Worm (Caenorhabditis elegans) whole organism, young adult: ENCODE data around the gene sea-2.

Source experiments
- B0261.1 ChIP-seq: sonication (generic microtip); optimal IDR thresholded peaks from 2 replicates; lab custom pipeline; 2016; ENCODE audit warnings: mild to moderate bottlenecking, missing genetic modification characterization, moderate library complexity, missing compliant biosample characterization
- B0336.3 ChIP-seq: fragments of 200-800 bp; sonication (Bioruptor generic); IDR thresholded peaks from 2 replicates; pipeline ENCODE4 v1.3.6; 2022; ENCODE audit warnings: missing genetic modification characterization, missing compliant biosample characterization
- C17E4.6 ChIP-seq: fragments of 200-800 bp; sonication (Bioruptor generic); IDR thresholded peaks from 2 replicates; pipeline ENCODE4 v1.3.6; 2022; ENCODE audit warnings: missing genetic modification reagents, missing genetic modification characterization, missing compliant biosample characterization
- F33H1.4 ChIP-seq: fragments of 200-800 bp; sonication (Bioruptor generic); IDR thresholded peaks from 2 replicates; pipeline ENCODE4 v1.3.6; 2022; ENCODE audit warnings: missing genetic modification reagents, missing genetic modification characterization, missing compliant biosample characterization
- F52B5.7 ChIP-seq: sonication (generic microtip); optimal IDR thresholded peaks from 2 replicates; lab custom pipeline; 2016; ENCODE audit warnings: mild to moderate bottlenecking, missing genetic modification characterization, missing compliant biosample characterization
- F57C9.4 ChIP-seq: sonication (generic microtip); optimal IDR thresholded peaks from 2 replicates; lab custom pipeline; 2017; ENCODE audit warnings: mild to moderate bottlenecking, missing genetic modification characterization, missing compliant biosample characterization
- K12H6.12 ChIP-seq: fragments of 200-800 bp; sonication (Bioruptor generic); optimal IDR thresholded peaks from 2 replicates; lab custom pipeline; 2018; ENCODE audit warnings: mild to moderate bottlenecking, missing genetic modification characterization, missing compliant biosample characterization
- T26A5.8 ChIP-seq: sonication (generic microtip); optimal IDR thresholded peaks from 2 replicates; lab custom pipeline; 2016; ENCODE audit warnings: missing genetic modification characterization, missing compliant biosample characterization
- Y67H2A.10 ChIP-seq: fragments of 200-800 bp; sonication (Bioruptor generic); conservative IDR thresholded peaks from 2 replicates; pipeline ENCODE4 v1.3.6; 2022; ENCODE audit warnings: missing genetic modification reagents, missing genetic modification characterization, missing compliant biosample characterization
- ama-1 ChIP-seq, 3 experiments: fragments of 150-350 bp in 1 of 3; sonication (generic microtip) in 2 of 3; optimal IDR thresholded peaks; 2 replicates each; lab custom pipeline; 2014 to 2018; ENCODE audit warnings: missing biosample characterization in 2 of 3, missing genetic modification characterization in 2 of 3, missing genetic modification reagents in 2 of 3
- ceh-27 ChIP-seq: fragments of 200-800 bp; sonication (Bioruptor generic); optimal IDR thresholded peaks from 2 replicates; lab custom pipeline; 2018; ENCODE audit warnings: mild to moderate bottlenecking, missing genetic modification characterization, moderate library complexity, missing compliant biosample characterization
- ceh-58 ChIP-seq: fragments of 200-800 bp; sonication (Bioruptor generic); IDR thresholded peaks from 2 replicates; pipeline ENCODE4 v1.3.6; 2022; ENCODE audit warnings: missing genetic modification characterization, missing compliant biosample characterization
- ceh-79 ChIP-seq: sonication (generic microtip); optimal IDR thresholded peaks from 2 replicates; lab custom pipeline; 2017; ENCODE audit warnings: mild to moderate bottlenecking, missing genetic modification characterization, missing compliant biosample characterization
- ekl-4 ChIP-seq: fragments of 200-800 bp; sonication (Bioruptor generic); IDR thresholded peaks from 2 replicates; pipeline ENCODE4 v1.3.6; 2022; ENCODE audit warnings: missing genetic modification reagents, missing genetic modification characterization, missing compliant biosample characterization
- fkh-3 ChIP-seq: sonication (generic microtip); optimal IDR thresholded peaks from 2 replicates; lab custom pipeline; 2016; ENCODE audit warnings: mild to moderate bottlenecking, missing genetic modification characterization, missing compliant biosample characterization
- him-1 ChIP-seq: sonication (generic microtip); optimal IDR thresholded peaks from 2 replicates; lab custom pipeline; 2016; ENCODE audit warnings: missing genotype, missing genetic modification reagents, missing genetic modification characterization, missing compliant biosample characterization
- hlh-12 ChIP-seq: sonication (generic microtip); optimal IDR thresholded peaks from 2 replicates; lab custom pipeline; 2016; ENCODE audit warnings: missing genetic modification characterization, missing compliant biosample characterization
- hlh-26 ChIP-seq: fragments of 200-800 bp; sonication (Bioruptor generic); conservative IDR thresholded peaks from 2 replicates; pipeline ENCODE4 v1.3.6; 2022; ENCODE audit warnings: missing genetic modification reagents, missing genetic modification characterization, missing compliant biosample characterization
- hmg-1.2 ChIP-seq: fragments of 200-800 bp; sonication (Bioruptor generic); IDR thresholded peaks from 2 replicates; pipeline ENCODE4 v1.3.6; 2022; ENCODE audit warnings: missing genetic modification reagents, missing genetic modification characterization, missing compliant biosample characterization
- lin-35 ChIP-seq, 3 experiments: fragments of 150-350 bp in 2 of 3; sonication (generic microtip) in 1 of 3; optimal IDR thresholded peaks; 2 replicates each; lab custom pipeline; 2014 to 2018; ENCODE audit warnings: missing biosample characterization in 3 of 3, missing genetic modification characterization in 3 of 3, missing genetic modification reagents in 3 of 3
- lin-54 ChIP-seq: fragments of 200-800 bp; sonication (Bioruptor generic); optimal IDR thresholded peaks from 2 replicates; lab custom pipeline; 2018; ENCODE audit warnings: mild to moderate bottlenecking, missing genetic modification characterization, missing compliant biosample characterization
- lsl-1 ChIP-seq: fragments of 200-800 bp; sonication (Bioruptor generic); optimal IDR thresholded peaks from 2 replicates; lab custom pipeline; 2018; ENCODE audit warnings: mild to moderate bottlenecking, missing genetic modification characterization, moderate library complexity, missing compliant biosample characterization
- lsy-27 ChIP-seq: sonication (generic microtip); optimal IDR thresholded peaks from 2 replicates; lab custom pipeline; 2017; ENCODE audit warnings: missing genetic modification characterization, mild to moderate bottlenecking, missing compliant biosample characterization, antibody characterized with exemption, missing genotype, borderline replicate concordance; ENCODE audit not compliant: insufficient read depth
- madf-10 ChIP-seq: sonication (generic microtip); optimal IDR thresholded peaks from 2 replicates; lab custom pipeline; 2016; ENCODE audit warnings: mild to moderate bottlenecking, missing genetic modification characterization, missing compliant biosample characterization
- mes-4 ChIP-seq: sonication (generic microtip); optimal IDR thresholded peaks from 2 replicates; lab custom pipeline; 2016; ENCODE audit warnings: missing genotype, missing genetic modification characterization, missing compliant biosample characterization
- pbrm-1 ChIP-seq: fragments of 200-800 bp; sonication (Bioruptor generic); IDR thresholded peaks from 2 replicates; pipeline ENCODE4 v1.3.6; 2022; ENCODE audit warnings: missing genetic modification reagents, missing genetic modification characterization, missing compliant biosample characterization
- repo-1 ChIP-seq: sonication (generic microtip); optimal IDR thresholded peaks from 2 replicates; lab custom pipeline; 2017; ENCODE audit warnings: mild to moderate bottlenecking, missing genetic modification characterization, missing compliant biosample characterization
- sea-2 ChIP-seq: fragments of 200-800 bp; sonication (Bioruptor generic); IDR thresholded peaks from 2 replicates; pipeline ENCODE4 v1.3.6; 2022; ENCODE audit warnings: missing genetic modification characterization, missing compliant biosample characterization
- tbp1 ChIP-seq: fragments of 200-800 bp; sonication (Bioruptor generic); optimal IDR thresholded peaks from 2 replicates; lab custom pipeline; 2018; ENCODE audit warnings: mild to moderate bottlenecking, missing genetic modification characterization, missing compliant biosample characterization
- tbx-9 ChIP-seq: sonication (generic microtip); optimal IDR thresholded peaks from 2 replicates; lab custom pipeline; 2016; ENCODE audit warnings: borderline replicate concordance, missing genetic modification characterization, inconsistent platforms, missing compliant biosample characterization
- tlf-1 ChIP-seq: fragments of 200-800 bp; sonication (Bioruptor generic); optimal IDR thresholded peaks from 2 replicates; lab custom pipeline; 2018; ENCODE audit warnings: mild to moderate bottlenecking, missing genetic modification characterization, missing compliant biosample characterization
- zfh-2 ChIP-seq: fragments of 200-800 bp; sonication (Bioruptor generic); conservative IDR thresholded peaks from 2 replicates; pipeline ENCODE4 v1.3.6; 2022; ENCODE audit warnings: missing genetic modification reagents, missing genetic modification characterization, missing compliant biosample characterization
- ztf-25 ChIP-seq: fragments of 200-800 bp; sonication (Bioruptor generic); IDR thresholded peaks from 2 replicates; pipeline ENCODE4 v1.3.6; 2022; ENCODE audit warnings: missing genetic modification reagents, missing genetic modification characterization, missing compliant biosample characterization

Gene sea-2

ce11 chrII:3958673-3959299 is 8.6 kb downstream of the sea-2 start (continued):
- TF ChIP-seq tbp1 (peak; percentile 38), lin-35 (GFP tag; optimal IDR thresholded peaks at IDR 0.05; lab: Kevin White, UChicago) (peak in 1 of 3 experiments; percentile 49), repo-1 (tag; lab: Kevin White, UChicago) (no peak), mes-4 (tag; lab: Kevin White, UChicago) (no peak), pbrm-1 (GFP tag; lab: Robert Waterston, UW) (0 out of 2 replicates have a peak, but pooled peaks have one; percentile 21)

DNA sequence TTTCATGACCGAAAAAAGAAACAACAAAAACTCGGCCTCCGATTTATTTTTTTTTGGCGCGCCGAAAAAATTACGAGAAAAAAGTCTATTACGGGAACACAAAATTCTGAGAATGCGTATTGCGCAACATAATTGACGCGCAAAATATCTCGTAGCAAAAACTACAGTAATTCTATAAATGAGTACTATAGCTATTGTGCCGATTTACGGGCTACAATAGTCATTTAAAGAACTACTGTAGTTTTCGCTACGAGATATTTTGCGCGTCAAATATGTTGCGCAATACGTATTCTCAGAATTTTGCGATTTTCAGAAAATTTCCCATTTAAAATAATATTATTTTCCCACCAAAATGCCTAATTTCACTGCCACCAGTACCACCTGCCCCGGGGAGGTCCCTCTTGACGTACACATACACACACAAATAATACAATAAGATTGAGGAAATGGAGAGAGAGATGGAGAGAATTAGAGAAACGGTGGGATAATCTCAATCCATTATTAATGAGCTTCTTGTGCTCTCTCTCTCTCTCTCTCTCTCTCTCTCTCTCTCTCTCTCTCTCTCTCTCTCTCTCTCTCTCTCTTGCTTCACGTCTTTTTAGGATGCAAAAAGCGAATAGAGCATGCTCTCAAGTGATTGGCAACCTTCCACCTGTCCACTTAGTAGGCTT is 9.4 kb downstream of the sea-2 start:
- no peak for TF ChIP-seq fkh-3
- no peak for TF ChIP-seq tbx-9
- TF ChIP-seq ama-1 (optimal IDR thresholded peaks at IDR 0.05; lab: Kevin White, UChicago) = no peak
- TF ChIP-seq ama-1 (GFP tag; optimal IDR thresholded peaks at IDR 0.05; lab: Kevin White, UChicago) = no peak
- no peak for TF ChIP-seq lsy-27
- TF ChIP-seq lin-35 (GFP tag; optimal IDR thresholded peaks at IDR 0.05; lab: Kevin White, UChicago) = no peak
- TF ChIP-seq repo-1 (tag; lab: Kevin White, UChicago) = no peak

DNA sequence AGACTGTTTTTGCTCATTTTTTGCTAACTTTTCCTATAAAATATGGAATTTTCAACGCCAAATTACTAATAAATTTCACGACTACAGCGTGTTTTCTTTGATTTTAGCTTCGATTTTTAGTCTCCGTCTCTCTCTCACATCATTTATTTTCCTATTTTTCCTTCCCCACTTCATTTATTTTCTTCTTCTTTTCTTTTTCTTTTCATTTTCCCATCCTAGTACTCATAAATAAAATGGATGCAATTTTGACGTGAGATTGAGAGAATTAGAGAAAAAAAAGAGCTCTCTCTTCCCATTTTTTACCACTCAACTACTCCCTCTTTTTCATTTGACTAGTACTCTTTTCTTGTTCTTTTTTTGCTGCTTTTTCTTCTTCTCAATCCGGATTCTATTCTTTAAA is 10.1 kb downstream of the sea-2 start:
- TF ChIP-seq zfh-2 (GFP tag; lab: Robert Waterston, UW) = no peak
- no peak for TF ChIP-seq madf-10 (tag; lab: Kevin White, UChicago)
- TF ChIP-seq hlh-26 = no peak
- TF ChIP-seq F52B5.7 (tag; lab: Kevin White, UChicago) = no peak
- peak; percentile 18 for TF ChIP-seq ceh-27 (GFP tag; lab: Kevin White, UChicago)
- TF ChIP-seq F33H1.4 (GFP tag; lab: Robert Waterston, UW) = no peak
- TF ChIP-seq sea-2 = no peak
- TF ChIP-seq lin-35 (GFP tag; optimal IDR thresholded peaks at IDR 0.05; lab: Kevin White, UChicago) = peak in 1 of 3 experiments; percentile 7
- no peak for TF ChIP-seq ztf-25
- no peak for TF ChIP-seq C17E4.6 (GFP tag; lab: Robert Waterston, UW)

ce11 chrII:3961256-3961655 is 11.1 kb downstream of the sea-2 start:
- TF ChIP-seq lin-54 (GFP tag; lab: Kevin White, UChicago) (no peak), ceh-58 (GFP tag; lab: Robert Waterston, UW) (no peak), F57C9.4 (tag; lab: Kevin White, UChicago) (no peak), hmg-1.2 (GFP tag; lab: Robert Waterston, UW) (no peak), him-1 (tag; lab: Kevin White, UChicago) (no peak), T26A5.8 (tag; lab: Kevin White, UChicago) (no peak), tlf-1 (GFP tag; lab: Kevin White, UChicago) (no peak), B0336.3 (GFP tag; lab: Robert Waterston, UW) (no peak), hlh-12 (tag; lab: Kevin White, UChicago) (no peak), ekl-4 (GFP tag; lab: Robert Waterston, UW) (no peak), ceh-79 (tag; lab: Kevin White, UChicago) (no peak), C17E4.6 (GFP tag; lab: Robert Waterston, UW) (no peak), tbp1 (no peak), B0261.1 (no peak), K12H6.12 (tag; lab: Kevin White, UChicago) (no peak), sea-2 (no peak), lsl-1 (GFP tag; lab: Kevin White, UChicago) (no peak), Y67H2A.10 (GFP tag; lab: Robert Waterston, UW) (no peak)
